Fruit fly (Drosophila melanogaster): ENCODE measurements around the gene CG12948.

Gene CG12948

dm6 chr3R:9791177-9791806, 43.7 kb upstream of the CG12948 start, which contains the start of the genes CG12945 and CG8507 (continued):
- TF ChIP-seq Smox (GFP tag; optimal IDR thresholded peaks at IDR 0.05), result no peak
- TF ChIP-seq CG1621 (tag; optimal IDR thresholded peaks at IDR 0.05), result no peak
- no peak for TF ChIP-seq Ets21C (GFP tag; optimal IDR thresholded peaks at IDR 0.05)
- peak; percentile 9 for TF ChIP-seq CG11902 (GFP tag; optimal IDR thresholded peaks at IDR 0.05)
- TF ChIP-seq CG15336 (GFP tag; IDR thresholded peaks at IDR 0.05), result no peak
- TF ChIP-seq Met (GFP tag; optimal IDR thresholded peaks at IDR 0.05), result no peak
- TF ChIP-seq esn (GFP tag; optimal IDR thresholded peaks at IDR 0.05), result peak; percentile 71
- TF ChIP-seq achi (GFP tag; optimal IDR thresholded peaks at IDR 0.05), result no peak
- TF ChIP-seq cyc (GFP tag; optimal IDR thresholded peaks at IDR 0.05), result peak; percentile 35
- TF ChIP-seq Blimp-1 (GFP tag; optimal IDR thresholded peaks at IDR 0.05), result no peak
- TF ChIP-seq Eip78C (GFP tag), result peak; percentile 83
- TF ChIP-seq CG3919 (GFP tag; optimal IDR thresholded peaks at IDR 0.05), result no peak
- TF ChIP-seq CG32006 (GFP tag; optimal IDR thresholded peaks at IDR 0.05), result no peak
- TF ChIP-seq CG11762 (GFP tag; optimal IDR thresholded peaks at IDR 0.05; ENCODE audit: insufficient read depth), result no peak
- no peak for TF ChIP-seq dac (GFP tag; optimal IDR thresholded peaks at IDR 0.05)

- no peak for TF ChIP-seq CG11762 (GFP tag; optimal IDR thresholded peaks at IDR 0.05; ENCODE audit: insufficient read depth)
- TF ChIP-seq dac (GFP tag; optimal IDR thresholded peaks at IDR 0.05), result no peak
- peak in 1 of 2 experiments; percentile 18 for TF ChIP-seq ss (GFP tag; optimal IDR thresholded peaks at IDR 0.05)
- TF ChIP-seq acj6 (GFP tag; optimal IDR thresholded peaks at IDR 0.05), result no peak
- 0 out of 2 replicates have a peak, but pooled peaks have one; percentile 16 for TF ChIP-seq CG15336 (GFP tag; IDR thresholded peaks at IDR 0.05)
- no peak for TF ChIP-seq pdm3 (GFP tag; optimal IDR thresholded peaks at IDR 0.05)
- TF ChIP-seq Eip78C (GFP tag), result no peak
- no peak for TF ChIP-seq net (GFP tag; optimal IDR thresholded peaks at IDR 0.05)
- TF ChIP-seq CG8319 (GFP tag; optimal IDR thresholded peaks at IDR 0.05), result no peak
- TF ChIP-seq svp (GFP tag), result peak; percentile 70
- no peak for TF ChIP-seq CG8119 (GFP tag; IDR thresholded peaks at IDR 0.05)
- TF ChIP-seq Eip75B (GFP tag; optimal IDR thresholded peaks at IDR 0.05), result no peak
- no peak for TF ChIP-seq CG1621 (tag; optimal IDR thresholded peaks at IDR 0.05)
- TF ChIP-seq cyc (GFP tag; optimal IDR thresholded peaks at IDR 0.05), result no peak
- TF ChIP-seq spab (GFP tag; optimal IDR thresholded peaks at IDR 0.05), result no peak
- TF ChIP-seq salr (GFP tag; optimal IDR thresholded peaks at IDR 0.05), result no peak
Observed at dm6 chr3R:9784341-9785062, 37.0 kb upstream of the CG12948 start, which contains the start of the genes MtnA and CG8500. TSS of gene MtnA (minus strand) at chr3R:9784370. TSS of gene CG8500 (plus strand) at chr3R:9784653.

dm6 chr3R:9783240-9783917, 35.8 kb upstream of the CG12948 start:
- TF ChIP-seq CG32006 (GFP tag; optimal IDR thresholded peaks at IDR 0.05) (peak; percentile 41), Met (GFP tag; optimal IDR thresholded peaks at IDR 0.05) (no peak), Eip78C (GFP tag) (peak; percentile 55), eg (GFP tag; IDR thresholded peaks at IDR 0.05) (peak; percentile 36; the same call in 1 of the 3 replicates), CG15336 (GFP tag; IDR thresholded peaks at IDR 0.05) (peak; percentile 42), acj6 (GFP tag; optimal IDR thresholded peaks at IDR 0.05) (peak; percentile 5), CG8119 (GFP tag; IDR thresholded peaks at IDR 0.05) (no peak; the same call in 2 of the 3 replicates), Eip93F (GFP tag; optimal IDR thresholded peaks at IDR 0.05) (no peak), CG9139 (GFP tag; optimal IDR thresholded peaks at IDR 0.05) (no peak), CG3032 (tag; optimal IDR thresholded peaks at IDR 0.05) (no peak), fd59A (GFP tag; optimal IDR thresholded peaks at IDR 0.05) (no peak), ss (GFP tag; optimal IDR thresholded peaks at IDR 0.05) (no peak), Lpt (GFP tag; optimal IDR thresholded peaks at IDR 0.05) (no peak), CG6792 (GFP tag; optimal IDR thresholded peaks at IDR 0.05) (no peak), CG7368 (GFP tag; optimal IDR thresholded peaks at IDR 0.05) (no peak), CG11902 (GFP tag; optimal IDR thresholded peaks at IDR 0.05) (no peak), CG1621 (tag; optimal IDR thresholded peaks at IDR 0.05) (no peak), Ets96B (tag; optimal IDR thresholded peaks at IDR 0.05) (peak; percentile 9), Sox102F (GFP tag; optimal IDR thresholded peaks at IDR 0.05) (no peak), achi (GFP tag; optimal IDR thresholded peaks at IDR 0.05) (no peak), CG6276 (GFP tag; optimal IDR thresholded peaks at IDR 0.05) (no peak), fkh (GFP tag; optimal IDR thresholded peaks at IDR 0.05) (no peak), CG6163 (GFP tag; IDR thresholded peaks at IDR 0.05) (no peak), OdsH (GFP tag; optimal IDR thresholded peaks at IDR 0.05) (no peak), Hr4 (GFP tag; optimal IDR thresholded peaks at IDR 0.05) (peak; percentile 0), esn (GFP tag; optimal IDR thresholded peaks at IDR 0.05) (peak; percentile 7), CG6808 (GFP tag; optimal IDR thresholded peaks at IDR 0.05) (no peak), spab (GFP tag; optimal IDR thresholded peaks at IDR 0.05) (no peak), Blimp-1 (GFP tag; optimal IDR thresholded peaks at IDR 0.05) (no peak), CG6854 (GFP tag; optimal IDR thresholded peaks at IDR 0.05) (no peak), dac (GFP tag; optimal IDR thresholded peaks at IDR 0.05) (no peak)

Data from whole organism, prepupa.